Fruit fly (Drosophila melanogaster): ENCODE measurements around the gene CG13841.
A peak's percentile ranks its signal among the peaks of the same experiment; 100 is the strongest.

Gene CG13841

dm6 chr3R:22724149-22724973 lies 43.1 kb downstream of the CG13841 start, which contains the start of gene Irp-1A (continued):
- TF ChIP-seq CG9609 (GFP tag; optimal IDR thresholded peaks at IDR 0.05) (peak; percentile 23), amos (GFP tag; IDR thresholded peaks at IDR 0.05; ENCODE audit: partially characterized antibody) (peak; percentile 85), Aef1 (GFP tag; IDR thresholded peaks at IDR 0.05) (peak; percentile 56; the same call in 1 of the 3 replicates), Sox102F (GFP tag; optimal IDR thresholded peaks at IDR 0.05) (peak; percentile 80), otp (GFP tag; IDR thresholded peaks at IDR 0.05) (no peak), Bdp1 (GFP tag; optimal IDR thresholded peaks at IDR 0.05) (peak; percentile 3), CG15696 (tag; optimal IDR thresholded peaks at IDR 0.05) (peak; percentile 60), CG9876 (GFP tag; optimal IDR thresholded peaks at IDR 0.05) (no peak), CG6654 (GFP tag; optimal IDR thresholded peaks at IDR 0.05) (no peak), lov (optimal IDR thresholded peaks at IDR 0.05) (no peak), lov (GFP tag; IDR thresholded peaks at IDR 0.05) (0 out of 3 replicates have a peak, but pooled peaks have one; percentile 57), shn (GFP tag; optimal IDR thresholded peaks at IDR 0.05) (no peak), her (GFP tag; optimal IDR thresholded peaks at IDR 0.05) (peak; percentile 34), Rfx (GFP tag; IDR thresholded peaks at IDR 0.05) (peak; percentile 86), Bteb2 (GFP tag; optimal IDR thresholded peaks at IDR 0.05) (no peak), chn (GFP tag; optimal IDR thresholded peaks at IDR 0.05) (peak; percentile 14), CG11696 (GFP tag; IDR thresholded peaks at IDR 0.05) (peak; percentile 43; the same call in 1 of the 2 replicates), CG10147 (GFP tag; optimal IDR thresholded peaks at IDR 0.05) (peak; percentile 83), Dref (GFP tag; IDR thresholded peaks at IDR 0.05) (peak; percentile 81), repo (GFP tag; optimal IDR thresholded peaks at IDR 0.05) (no peak), CG8290 (GFP tag; optimal IDR thresholded peaks at IDR 0.05) (peak; percentile 61), CG8290 (tag; optimal IDR thresholded peaks at IDR 0.05) (peak in 1 of 2 experiments; percentile 83), CG18619 (GFP tag; optimal IDR thresholded peaks at IDR 0.05) (peak; percentile 47), CG13296 (GFP tag; optimal IDR thresholded peaks at IDR 0.05) (peak; percentile 85), CG13624 (GFP tag; optimal IDR thresholded peaks at IDR 0.05) (peak; percentile 47), CG12104 (GFP tag; optimal IDR thresholded peaks at IDR 0.05) (peak; percentile 40), Sry-β (GFP tag; optimal IDR thresholded peaks at IDR 0.05) (peak; percentile 56), cwo (GFP tag; optimal IDR thresholded peaks at IDR 0.05) (peak; percentile 60), tx (GFP tag; optimal IDR thresholded peaks at IDR 0.05) (no peak), CG10274 (GFP tag; optimal IDR thresholded peaks at IDR 0.05) (no peak), crp (GFP tag; optimal IDR thresholded peaks at IDR 0.05) (peak in 1 of 2 experiments; percentile 7), CG4820 (GFP tag; optimal IDR thresholded peaks at IDR 0.05) (peak; percentile 2), caup (GFP tag; optimal IDR thresholded peaks at IDR 0.05; ENCODE audit: severe bottlenecking) (peak; percentile 62)

dm6 chr3R:22720808-22721306 lies 46.6 kb downstream of the CG13841 start, which contains the start of gene wge:
wge (minus strand) TSS chr3R:22721150.
- TF ChIP-seq Hey (tag; optimal IDR thresholded peaks at IDR 0.05), result no peak
- TF ChIP-seq abd-A (tag; optimal IDR thresholded peaks at IDR 0.05), result peak; percentile 31
- no peak for TF ChIP-seq CG11504 (tag; optimal IDR thresholded peaks at IDR 0.05)
- no peak for TF ChIP-seq CG7372 (GFP tag; IDR thresholded peaks at IDR 0.05)
- no peak for TF ChIP-seq Ravus (GFP tag; IDR thresholded peaks at IDR 0.05)
- TF ChIP-seq kay (GFP tag; optimal IDR thresholded peaks at IDR 0.05), result peak; percentile 81
- peak; percentile 38 for TF ChIP-seq CG15514 (GFP tag; optimal IDR thresholded peaks at IDR 0.05)
- TF ChIP-seq sens (GFP tag), result no peak
- TF ChIP-seq bbx (GFP tag; IDR thresholded peaks at IDR 0.05; ENCODE audit: partially characterized antibody), result peak; percentile 74
- peak; percentile 71; the same call in 3 of the 4 replicates for TF ChIP-seq Dll (GFP tag; IDR thresholded peaks at IDR 0.05; ENCODE audit: partially characterized antibody)
- TF ChIP-seq CG16863 (GFP tag; optimal IDR thresholded peaks at IDR 0.05), result no peak
- TF ChIP-seq Dref (GFP tag; IDR thresholded peaks at IDR 0.05), result peak; percentile 91
- peak; percentile 16 for TF ChIP-seq Fer1 (GFP tag; optimal IDR thresholded peaks at IDR 0.05)
- peak; percentile 25 for TF ChIP-seq CG17829 (tag; optimal IDR thresholded peaks at IDR 0.05)
- peak; percentile 18 for TF ChIP-seq CG18262 (tag; optimal IDR thresholded peaks at IDR 0.05)
- no peak for TF ChIP-seq Ets97D (GFP tag; optimal IDR thresholded peaks at IDR 0.05)
- no peak for TF ChIP-seq CG43689 (GFP tag; IDR thresholded peaks at IDR 0.05)
- TF ChIP-seq Pdp1 (GFP tag; optimal IDR thresholded peaks at IDR 0.05), result peak in 1 of 2 experiments; percentile 43
